Worm (Caenorhabditis elegans): ENCODE data around the gene T28C12.2.

Gene T28C12.2

DNA sequence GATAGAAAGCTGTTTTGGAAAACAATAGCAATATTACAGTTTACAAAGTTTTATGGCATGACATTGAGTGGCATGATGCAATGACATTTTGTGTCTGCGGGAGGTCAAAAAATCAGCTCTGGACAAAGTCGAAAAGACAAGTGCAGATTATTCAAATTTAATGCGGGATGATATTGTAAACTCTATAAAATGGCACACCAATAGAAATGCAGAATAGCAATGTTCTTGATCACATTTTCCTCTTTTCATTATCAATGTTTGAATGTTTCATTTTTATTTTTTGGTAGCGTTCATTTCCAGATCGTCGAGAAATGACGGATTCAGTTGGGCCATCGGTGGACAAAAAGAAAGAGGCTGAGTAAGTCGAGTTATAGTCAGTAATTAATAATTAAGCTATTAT, at the start of gene T28C12.2:
TSS of gene T28C12.2 (plus strand) at position 301 of the 400 bp plus-strand sequence.
- TF ChIP-seq unc-120 (tag; optimal IDR thresholded peaks at IDR 0.05; ENCODE audit: poor library complexity, severe bottlenecking) (no peak), nhr-76 (tag; optimal IDR thresholded peaks at IDR 0.05) (no peak), sem-2 (GFP tag; optimal IDR thresholded peaks at IDR 0.05) (no peak), nhr-237 (tag; optimal IDR thresholded peaks at IDR 0.05) (no peak), lin-13 (tag; optimal IDR thresholded peaks at IDR 0.05) (no peak), mls-2 (tag; optimal IDR thresholded peaks at IDR 0.05) (no peak), unc-62 (GFP tag; optimal IDR thresholded peaks at IDR 0.05) (no peak), nhr-2 (tag; optimal IDR thresholded peaks at IDR 0.05) (no peak), ceh-39 (tag; optimal IDR thresholded peaks at IDR 0.05) (no peak), unc-39 (tag; optimal IDR thresholded peaks at IDR 0.05) (no peak), ztf-11 (tag; optimal IDR thresholded peaks at IDR 0.05) (no peak), zip-8 (tag; optimal IDR thresholded peaks at IDR 0.05) (no peak), ceh-83 (GFP tag; optimal IDR thresholded peaks at IDR 0.05) (no peak), ceh-43 (GFP tag; optimal IDR thresholded peaks at IDR 0.05) (no peak), tbx-8 (GFP tag; optimal IDR thresholded peaks at IDR 0.05) (no peak), ham-2 (GFP tag; optimal IDR thresholded peaks at IDR 0.05) (no peak), elt-3 (tag; optimal IDR thresholded peaks at IDR 0.05) (no peak), nhr-12 (tag; optimal IDR thresholded peaks at IDR 0.05) (no peak), flh-1 (GFP tag; optimal IDR thresholded peaks at IDR 0.05) (no peak)

ce11 chrV:6280067-6280466, 48.9 kb upstream of the T28C12.2 start:
- TF ChIP-seq bed-3 (GFP tag; optimal IDR thresholded peaks at IDR 0.05) (no peak), mls-2 (tag; optimal IDR thresholded peaks at IDR 0.05) (no peak), blmp-1 (tag; optimal IDR thresholded peaks at IDR 0.05) (no peak), drap-1 (GFP tag; optimal IDR thresholded peaks at IDR 0.05) (no peak), ceh-39 (tag; optimal IDR thresholded peaks at IDR 0.05) (no peak), hlh-1 (tag; optimal IDR thresholded peaks at IDR 0.05) (no peak), ztf-11 (tag; optimal IDR thresholded peaks at IDR 0.05) (no peak), unc-39 (tag; optimal IDR thresholded peaks at IDR 0.05) (no peak), nhr-28 (tag; optimal IDR thresholded peaks at IDR 0.05) (no peak), unc-62 (GFP tag; optimal IDR thresholded peaks at IDR 0.05) (no peak), nhr-12 (tag; optimal IDR thresholded peaks at IDR 0.05) (no peak), ceh-43 (GFP tag; optimal IDR thresholded peaks at IDR 0.05) (no peak), zip-8 (tag; optimal IDR thresholded peaks at IDR 0.05) (no peak), nhr-2 (tag; optimal IDR thresholded peaks at IDR 0.05) (no peak), mep-1 (tag; optimal IDR thresholded peaks at IDR 0.05) (no peak), sptf-1 (tag; optimal IDR thresholded peaks at IDR 0.05) (no peak), ces-1 (GFP tag; optimal IDR thresholded peaks at IDR 0.05) (no peak), lin-32 (GFP tag; optimal IDR thresholded peaks at IDR 0.05) (no peak)

- no peak for TF ChIP-seq M03D4.4 (tag; optimal IDR thresholded peaks at IDR 0.05)
- no peak for TF ChIP-seq flh-1 (GFP tag; optimal IDR thresholded peaks at IDR 0.05)
- TF ChIP-seq nhr-12 (tag; optimal IDR thresholded peaks at IDR 0.05) = no peak
- no peak for TF ChIP-seq ceh-39 (tag; optimal IDR thresholded peaks at IDR 0.05)
- no peak for TF ChIP-seq sptf-1 (tag; optimal IDR thresholded peaks at IDR 0.05)
- no peak for TF ChIP-seq ztf-11 (tag; optimal IDR thresholded peaks at IDR 0.05)
- TF ChIP-seq nhr-76 (tag; optimal IDR thresholded peaks at IDR 0.05) = no peak
- no peak for TF ChIP-seq ham-2 (GFP tag; optimal IDR thresholded peaks at IDR 0.05)
- no peak for TF ChIP-seq unc-120 (tag; optimal IDR thresholded peaks at IDR 0.05; ENCODE audit: poor library complexity, severe bottlenecking)
- no peak for TF ChIP-seq mep-1 (tag; optimal IDR thresholded peaks at IDR 0.05)
- no peak for TF ChIP-seq ces-1 (GFP tag; optimal IDR thresholded peaks at IDR 0.05)
- no peak for TF ChIP-seq cnd-1 (tag; optimal IDR thresholded peaks at IDR 0.05)
- no peak for TF ChIP-seq unc-62 (GFP tag; optimal IDR thresholded peaks at IDR 0.05)
- TF ChIP-seq elt-1 (tag; optimal IDR thresholded peaks at IDR 0.05; ENCODE audit: borderline replicate concordance, insufficient read depth) = no peak
- TF ChIP-seq nhr-2 (tag; optimal IDR thresholded peaks at IDR 0.05) = no peak
- no peak for TF ChIP-seq pha-4 (tag; optimal IDR thresholded peaks at IDR 0.05)
- TF ChIP-seq bed-3 (GFP tag; optimal IDR thresholded peaks at IDR 0.05) = no peak
- no peak for TF ChIP-seq ceh-83 (GFP tag; optimal IDR thresholded peaks at IDR 0.05)
Measured at ce11 chrV:6281175-6281574, 47.8 kb upstream of the T28C12.2 start, which contains the start of the genes K12B6.4 and spe-49. Gene K12B6.4 (minus strand): TSS chrV:6281275. Gene spe-49 (plus strand): TSS chrV:6281359.

- no peak for TF ChIP-seq cnd-1 (tag; optimal IDR thresholded peaks at IDR 0.05)
- no peak for TF ChIP-seq nhr-12 (tag; optimal IDR thresholded peaks at IDR 0.05)
- TF ChIP-seq lin-32 (GFP tag; optimal IDR thresholded peaks at IDR 0.05) = no peak
- no peak for TF ChIP-seq ham-2 (GFP tag; optimal IDR thresholded peaks at IDR 0.05)
- no peak for TF ChIP-seq M03D4.4 (tag; optimal IDR thresholded peaks at IDR 0.05)
- TF ChIP-seq unc-39 (tag; optimal IDR thresholded peaks at IDR 0.05) = no peak
- TF ChIP-seq mep-1 (tag; optimal IDR thresholded peaks at IDR 0.05) = no peak
- no peak for TF ChIP-seq flh-1 (GFP tag; optimal IDR thresholded peaks at IDR 0.05)
- TF ChIP-seq mls-2 (tag; optimal IDR thresholded peaks at IDR 0.05) = no peak
Measured at ce11 chrV:6286343-6286742, 42.7 kb upstream of the T28C12.2 start, which contains the start of gene srn-1. Gene srn-1 (minus strand): TSS chrV:6286443.
